Fruit fly (Drosophila melanogaster) whole organism, embryonic: ENCODE measurements around the gene CG3984.

Source experiments
- ATbp ChIP-seq: fragments of 200-800 bp; sonication (Bioruptor generic); optimal IDR thresholded peaks from 2 replicates; lab custom pipeline; 2017; ENCODE audit warnings: missing biosample characterization, mild to moderate bottlenecking, missing genetic modification characterization, missing genetic modification reagents
- Aef1 ChIP-seq: fragments of 200-800 bp; sonication (Bioruptor generic); IDR thresholded peaks from 3 replicates; pipeline ENCODE4 v1.3.6; 2022; ENCODE audit warnings: missing biosample characterization, missing genetic modification characterization
- Bdp1 ChIP-seq: fragments of 200-800 bp; sonication (Bioruptor generic); optimal IDR thresholded peaks from 3 replicates; lab custom pipeline; 2016; ENCODE audit warnings: missing biosample characterization, missing genetic modification characterization
- Blimp-1 ChIP-seq: fragments of 200-800 bp; sonication (Bioruptor generic); optimal IDR thresholded peaks from 3 replicates; lab custom pipeline; 2018; ENCODE audit warnings: missing biosample characterization, missing genetic modification characterization, mild to moderate bottlenecking, moderate library complexity, missing genetic modification reagents
- CG10267 ChIP-seq: fragments of 200-800 bp; sonication (Bioruptor generic); optimal IDR thresholded peaks from 2 replicates; lab custom pipeline; 2018; ENCODE audit warnings: missing biosample characterization, mild to moderate bottlenecking, missing genetic modification characterization, moderate library complexity
- CG12236 ChIP-seq: fragments of 200-800 bp; sonication (Bioruptor generic); optimal IDR thresholded peaks from 2 replicates; lab custom pipeline; 2016; ENCODE audit warnings: missing biosample characterization, missing genetic modification characterization
- CG12391 ChIP-seq: fragments of 200-800 bp; sonication (Bioruptor generic); optimal IDR thresholded peaks from 3 replicates; lab custom pipeline; 2018; ENCODE audit warnings: missing biosample characterization, mild to moderate bottlenecking, missing genetic modification characterization, moderate library complexity
- CG13775 ChIP-seq: fragments of 200-800 bp; sonication (Bioruptor generic); optimal IDR thresholded peaks from 3 replicates; lab custom pipeline; 2017; ENCODE audit warnings: missing biosample characterization, mild to moderate bottlenecking, missing genetic modification characterization
- CG1602 ChIP-seq: fragments of 200-800 bp; sonication (Bioruptor generic); optimal IDR thresholded peaks from 3 replicates; lab custom pipeline; 2016; ENCODE audit warnings: missing biosample characterization, missing genetic modification characterization
- CG17359 ChIP-seq: fragments of 200-800 bp; sonication (Bioruptor generic); optimal IDR thresholded peaks from 3 replicates; lab custom pipeline; 2018; ENCODE audit warnings: missing biosample characterization, mild to moderate bottlenecking, missing genetic modification characterization, moderate library complexity
- CG1792 ChIP-seq: fragments of 200-800 bp; sonication (Bioruptor generic); optimal IDR thresholded peaks from 2 replicates; lab custom pipeline; 2016; ENCODE audit warnings: missing biosample characterization, missing genetic modification characterization
- CG2199 ChIP-seq: fragments of 200-800 bp; sonication (Bioruptor generic); IDR thresholded peaks from 3 replicates; pipeline ENCODE4 v1.3.6; 2022; ENCODE audit warnings: missing biosample characterization, missing genetic modification characterization
- CG2712 ChIP-seq: fragments of 200-800 bp; optimal IDR thresholded peaks from 3 replicates; lab custom pipeline; 2019; ENCODE audit warnings: missing biosample characterization, mild to moderate bottlenecking, missing genetic modification characterization, moderate library complexity
- CG30020 ChIP-seq: fragments of 200-800 bp; optimal IDR thresholded peaks from 2 replicates; lab custom pipeline; 2019; ENCODE audit warnings: missing biosample characterization, mild to moderate bottlenecking, missing genetic modification characterization, moderate library complexity
- CG31365 ChIP-seq: fragments of 200-800 bp; sonication (Bioruptor generic); optimal IDR thresholded peaks from 2 replicates; lab custom pipeline; 2018; ENCODE audit warnings: missing biosample characterization, mild to moderate bottlenecking, missing genetic modification characterization
- CG32767 ChIP-seq: fragments of 200-800 bp; sonication (Bioruptor generic); IDR thresholded peaks from 2 replicates; pipeline ENCODE4 v1.3.6; 2022; ENCODE audit warnings: missing biosample characterization, missing genetic modification characterization
- CG5180 ChIP-seq: fragments of 200-800 bp; sonication (Bioruptor generic); optimal IDR thresholded peaks from 3 replicates; lab custom pipeline; 2017; ENCODE audit warnings: missing biosample characterization, missing genetic modification characterization, mild to moderate bottlenecking, moderate library complexity, missing genetic modification reagents
- CG6175 ChIP-seq: fragments of 200-800 bp; sonication (Bioruptor generic); IDR thresholded peaks from 3 replicates; pipeline ENCODE4 v1.3.6; 2022; ENCODE audit warnings: missing biosample characterization, missing genetic modification characterization
- CG8388 ChIP-seq: fragments of 200-800 bp; sonication (Bioruptor generic); optimal IDR thresholded peaks from 2 replicates; lab custom pipeline; 2019; ENCODE audit warnings: missing biosample characterization, mild to moderate bottlenecking, missing genetic modification characterization, moderate library complexity
- CG9876 ChIP-seq: fragments of 200-800 bp; sonication (Bioruptor generic); optimal IDR thresholded peaks from 2 replicates; lab custom pipeline; 2016; ENCODE audit warnings: missing biosample characterization, missing genetic modification characterization
- Dek ChIP-seq: fragments of 200-800 bp; sonication (Bioruptor generic); optimal IDR thresholded peaks from 3 replicates; lab custom pipeline; 2019; ENCODE audit warnings: missing biosample characterization, mild to moderate bottlenecking, missing genetic modification characterization, moderate library complexity
- Doc3 ChIP-seq: fragments of 200-800 bp; sonication (Bioruptor generic); IDR thresholded peaks from 3 replicates; pipeline ENCODE4 v1.3.6; 2022; ENCODE audit warnings: missing biosample characterization, missing genetic modification characterization; ENCODE audit not compliant: partially characterized antibody
- Drgx ChIP-seq: fragments of 200-800 bp; sonication (Bioruptor generic); IDR thresholded peaks from 2 replicates; pipeline ENCODE4 v1.3.6; 2022; ENCODE audit warnings: missing biosample characterization, missing genetic modification characterization
- Eip74EF ChIP-seq, 2 experiments: fragments of 200-800 bp in 1 of 2; fragments of >200 bp in 1 of 2; sonication (Bioruptor generic) in 1 of 2; optimal IDR thresholded peaks; 2 replicates each; lab custom pipeline; 2017 to 2019; ENCODE audit warnings: missing biosample characterization in 2 of 2, missing genetic modification characterization in 2 of 2, mild to moderate bottlenecking in 1 of 2, moderate library complexity in 1 of 2
- GATAe ChIP-seq: fragments of 200-800 bp; sonication (Bioruptor generic); conservative IDR thresholded peaks from 2 replicates; pipeline ENCODE4 v1.3.6; 2022; ENCODE audit warnings: missing biosample characterization, missing genetic modification characterization
- HLH3B ChIP-seq: fragments of 200-800 bp; sonication (Bioruptor generic); IDR thresholded peaks from 2 replicates; pipeline ENCODE4 v1.3.6; 2022; ENCODE audit warnings: missing biosample characterization, missing genetic modification characterization
- HLH4C ChIP-seq: fragments of 200-800 bp; sonication (Bioruptor generic); IDR thresholded peaks from 3 replicates; pipeline ENCODE4 v1.3.6; 2022; ENCODE audit warnings: missing biosample characterization, missing genetic modification characterization; ENCODE audit not compliant: partially characterized antibody
- Hr78 ChIP-seq, 2 experiments: fragments of 200-800 bp in 1 of 2; fragments of >200 bp in 1 of 2; sonication (Bioruptor generic) in 1 of 2; optimal IDR thresholded peaks; 2 replicates each; lab custom pipeline; 2017 to 2019; ENCODE audit warnings: missing biosample characterization in 2 of 2, missing genetic modification characterization in 2 of 2, mild to moderate bottlenecking in 1 of 2, moderate library complexity in 1 of 2
- NC2α ChIP-seq: fragments of 200-800 bp; sonication (Bioruptor generic); optimal IDR thresholded peaks from 2 replicates; lab custom pipeline; 2016; ENCODE audit warnings: missing biosample characterization, missing genetic modification characterization
- PHDP ChIP-seq: fragments of 200-800 bp; sonication (Bioruptor generic); optimal IDR thresholded peaks from 3 replicates; lab custom pipeline; 2018; ENCODE audit warnings: missing biosample characterization, mild to moderate bottlenecking, missing genetic modification characterization, moderate library complexity
- Rx ChIP-seq: fragments of 200-800 bp; sonication (Bioruptor generic); IDR thresholded peaks from 2 replicates; pipeline ENCODE4 v1.3.6; 2022; ENCODE audit warnings: missing biosample characterization, missing genetic modification characterization
- cas ChIP-seq: fragments of 200-800 bp; sonication (Bioruptor generic); IDR thresholded peaks from 2 replicates; pipeline ENCODE4 v1.3.6; 2022; ENCODE audit warnings: missing biosample characterization, missing genetic modification characterization
- en ChIP-seq: fragments of 200-800 bp; sonication (Bioruptor generic); optimal IDR thresholded peaks from 2 replicates; lab custom pipeline; 2016; ENCODE audit warnings: missing biosample characterization, missing genetic modification characterization
- esg ChIP-seq: fragments of 200-800 bp; sonication (Bioruptor generic); conservative IDR thresholded peaks from 2 replicates; pipeline ENCODE4 v1.3.6; 2022; ENCODE audit warnings: missing biosample characterization, missing genetic modification characterization
- exex ChIP-seq: fragments of 200-800 bp; sonication (Bioruptor generic); optimal IDR thresholded peaks from 4 replicates; lab custom pipeline; 2018; ENCODE audit warnings: missing biosample characterization, mild to moderate bottlenecking, missing genetic modification characterization, moderate library complexity
- gcm2 ChIP-seq: fragments of 200-800 bp; sonication (Bioruptor generic); optimal IDR thresholded peaks from 2 replicates; lab custom pipeline; 2016; ENCODE audit warnings: missing biosample characterization, missing genetic modification characterization
- inv ChIP-seq: fragments of 200-800 bp; sonication (Bioruptor generic); IDR thresholded peaks from 2 replicates; pipeline ENCODE4 v1.3.6; 2022; ENCODE audit warnings: missing biosample characterization, missing genetic modification characterization; ENCODE audit not compliant: partially characterized antibody
- lmd ChIP-seq: fragments of 200-800 bp; sonication (Bioruptor generic); IDR thresholded peaks from 2 replicates; pipeline ENCODE4 v1.3.6; 2022; ENCODE audit warnings: missing biosample characterization, missing genetic modification characterization
- mirr ChIP-seq: fragments of 200-800 bp; sonication (Bioruptor generic); optimal IDR thresholded peaks from 3 replicates; lab custom pipeline; 2018; ENCODE audit warnings: missing biosample characterization, mild to moderate bottlenecking, missing genetic modification characterization
- phol ChIP-seq: fragments of 200-800 bp; sonication (Bioruptor generic); optimal IDR thresholded peaks from 3 replicates; lab custom pipeline; 2018; ENCODE audit warnings: missing biosample characterization, mild to moderate bottlenecking, missing genetic modification characterization, moderate library complexity
- pnt ChIP-seq: fragments of 200-800 bp; sonication (Bioruptor generic); optimal IDR thresholded peaks from 3 replicates; lab custom pipeline; 2016; ENCODE audit warnings: missing biosample characterization, missing genetic modification characterization
- rib ChIP-seq: fragments of 200-800 bp; sonication (Bioruptor generic); IDR thresholded peaks from 2 replicates; pipeline ENCODE4 v1.3.6; 2022; ENCODE audit warnings: missing biosample characterization, missing genetic modification characterization
- row ChIP-seq: fragments of 200-800 bp; sonication (Bioruptor generic); IDR thresholded peaks from 3 replicates; pipeline ENCODE4 v1.3.6; 2022; ENCODE audit warnings: missing biosample characterization, missing genetic modification characterization
- run ChIP-seq: fragments of 200-800 bp; sonication (Bioruptor generic); optimal IDR thresholded peaks from 3 replicates; lab custom pipeline; 2018; ENCODE audit warnings: missing biosample characterization, mild to moderate bottlenecking, missing genetic modification characterization
- sens-2 ChIP-seq: fragments of 200-800 bp; sonication (Bioruptor generic); IDR thresholded peaks from 2 replicates; pipeline ENCODE4 v1.3.6; 2022; ENCODE audit warnings: missing biosample characterization, missing genetic modification characterization
- sim ChIP-seq: fragments of 200-800 bp; sonication (Bioruptor generic); IDR thresholded peaks from 2 replicates; pipeline ENCODE4 v1.3.6; 2022; ENCODE audit warnings: missing biosample characterization, missing genetic modification characterization
- sob ChIP-seq: fragments of 200-800 bp; sonication (Bioruptor generic); IDR thresholded peaks from 2 replicates; pipeline ENCODE4 v1.3.6; 2022; ENCODE audit warnings: missing biosample characterization, missing genetic modification characterization
- sr ChIP-seq: fragments of 200-800 bp; sonication (Bioruptor generic); IDR thresholded peaks from 3 replicates; pipeline ENCODE4 v1.3.6; 2022; ENCODE audit warnings: missing biosample characterization, missing genetic modification characterization
- ssp ChIP-seq: fragments of 200-800 bp; sonication (Bioruptor generic); IDR thresholded peaks from 2 replicates; pipeline ENCODE4 v1.3.6; 2022; ENCODE audit warnings: missing biosample characterization, missing genetic modification characterization
- tap ChIP-seq: fragments of 200-800 bp; optimal IDR thresholded peaks from 3 replicates; lab custom pipeline; 2019; ENCODE audit warnings: missing biosample characterization, mild to moderate bottlenecking, missing genetic modification characterization, moderate library complexity
- zf30C ChIP-seq: fragments of 200-800 bp; sonication (Bioruptor generic); optimal IDR thresholded peaks from 3 replicates; lab custom pipeline; 2018; ENCODE audit warnings: missing biosample characterization, mild to moderate bottlenecking, missing genetic modification characterization

Gene CG3984

DNA sequence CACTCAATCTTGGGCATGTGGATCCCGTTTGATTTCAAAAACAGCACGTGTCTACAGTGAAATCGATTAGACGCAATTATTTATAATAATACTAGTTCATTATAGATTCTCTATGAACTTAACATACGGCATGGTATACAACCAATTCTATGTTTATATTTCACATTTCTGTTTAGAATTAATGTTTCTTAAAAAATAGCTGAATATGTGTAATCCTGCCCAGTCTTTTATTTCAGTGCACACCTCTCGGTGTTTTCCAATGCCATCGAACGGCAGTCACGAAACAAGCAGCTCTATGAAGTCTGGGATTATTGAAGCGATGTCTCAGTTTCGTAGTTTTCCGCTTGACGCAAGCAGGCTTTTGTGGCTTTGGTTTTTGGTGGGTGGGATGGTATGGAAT, 19.2 kb upstream of the CG3984 start (continued):
- TF ChIP-seq HLH3B = peak; percentile 43; the same call in 1 of the 2 replicates
- TF ChIP-seq rib (GFP tag; lab: Robert Waterston, UW) = no peak
- peak; percentile 43 for TF ChIP-seq CG12391 (tag; lab: Kevin White, UChicago)
- TF ChIP-seq GATAe (GFP tag; lab: Robert Waterston, UW) = no peak
- peak; percentile 14 for TF ChIP-seq CG10267 (tag; lab: Kevin White, UChicago)
- peak; percentile 16 for TF ChIP-seq tap (tag; lab: Kevin White, UChicago)
- TF ChIP-seq pnt (GFP tag; lab: Kevin White, UChicago) = no peak
- 0 out of 2 replicates have a peak, but pooled peaks have one; percentile 20 for TF ChIP-seq Drgx (GFP tag; lab: Robert Waterston, UW)
- peak; percentile 56 for TF ChIP-seq PHDP (tag; lab: Kevin White, UChicago)
- TF ChIP-seq CG8388 = peak; percentile 38
- peak; percentile 40 for TF ChIP-seq Dek (tag; lab: Kevin White, UChicago)
- no peak for TF ChIP-seq HLH4C
- TF ChIP-seq Doc3 (GFP tag; lab: Robert Waterston, UW) = no peak
- TF ChIP-seq phol (tag; lab: Kevin White, UChicago) = peak; percentile 49
- no peak for TF ChIP-seq run
- no peak for TF ChIP-seq zf30C (GFP tag; lab: Kevin White, UChicago)
- TF ChIP-seq inv = no peak
- TF ChIP-seq Blimp-1 (GFP tag; lab: Kevin White, UChicago) = peak; percentile 47
- TF ChIP-seq CG12236 (GFP tag; lab: Kevin White, UChicago) = no peak
- no peak for TF ChIP-seq CG30020 (tag; lab: Kevin White, UChicago)
- no peak; the same call in 2 of the 3 replicates for TF ChIP-seq Aef1 (GFP tag; lab: Robert Waterston, UW)
- no peak for TF ChIP-seq lmd (GFP tag; lab: Robert Waterston, UW)
- no peak for TF ChIP-seq CG9876 (GFP tag; lab: Kevin White, UChicago)
- TF ChIP-seq gcm2 (GFP tag; lab: Kevin White, UChicago) = no peak
- TF ChIP-seq CG31365 (tag; lab: Kevin White, UChicago) = no peak
- TF ChIP-seq Hr78 (GFP tag; optimal IDR thresholded peaks at IDR 0.05; lab: Kevin White, UChicago) = peak in 1 of 2 experiments; percentile 28
- no peak for TF ChIP-seq CG13775 (GFP tag; lab: Kevin White, UChicago)
- peak; percentile 95 for TF ChIP-seq CG2199 (GFP tag; lab: Robert Waterston, UW)
- TF ChIP-seq sob (GFP tag; lab: Robert Waterston, UW) = no peak
- TF ChIP-seq NC2α = no peak
- TF ChIP-seq Rx = 0 out of 2 replicates have a peak, but pooled peaks have one; percentile 33
- no peak for TF ChIP-seq sim (GFP tag; lab: Robert Waterston, UW)
- no peak for TF ChIP-seq exex
- no peak for TF ChIP-seq CG6175
- TF ChIP-seq CG32767 (GFP tag; lab: Robert Waterston, UW) = no peak
- TF ChIP-seq cas (GFP tag; lab: Robert Waterston, UW) = no peak
- TF ChIP-seq ATbp (GFP tag; lab: Kevin White, UChicago) = peak; percentile 13
- no peak for TF ChIP-seq sr (GFP tag; lab: Robert Waterston, UW)
- no peak for TF ChIP-seq CG5180 (GFP tag; lab: Kevin White, UChicago)
- TF ChIP-seq esg (GFP tag; lab: Robert Waterston, UW) = no peak
- TF ChIP-seq ssp (GFP tag; lab: Robert Waterston, UW) = no peak
- TF ChIP-seq CG2712 = peak; percentile 49
- peak; percentile 69 for TF ChIP-seq CG17359
- no peak for TF ChIP-seq CG1602 (GFP tag; lab: Kevin White, UChicago)
- no peak for TF ChIP-seq Bdp1 (GFP tag; lab: Kevin White, UChicago)
- no peak for TF ChIP-seq en
- peak; percentile 45 for TF ChIP-seq row (GFP tag; lab: Robert Waterston, UW)
- TF ChIP-seq mirr (GFP tag; lab: Kevin White, UChicago) = peak; percentile 5
- no peak for TF ChIP-seq CG1792 (GFP tag; lab: Kevin White, UChicago)
- TF ChIP-seq Eip74EF (GFP tag; optimal IDR thresholded peaks at IDR 0.05; lab: Kevin White, UChicago) = peak in 1 of 2 experiments; percentile 67
- TF ChIP-seq sens-2 (GFP tag; lab: Robert Waterston, UW) = no peak
